Fruit fly (Drosophila melanogaster) whole organism: ENCODE results near the gene sll.

Experiments used
- CG8478 ChIP-seq: fragments of >200 bp; optimal IDR thresholded peaks from 2 replicates; lab custom pipeline; 2018; ENCODE audit warnings: inconsistent platforms
- EcR ChIP-seq, 2 experiments: fragments of >200 bp; optimal IDR thresholded peaks; 2 replicates each; lab custom pipeline; 2017; ENCODE audit warnings: missing biosample characterization in 2 of 2, missing genetic modification characterization in 2 of 2, missing genetic modification reagents in 2 of 2
- usp ChIP-seq: fragments of >200 bp; optimal IDR thresholded peaks from 2 replicates; lab custom pipeline; 2017; ENCODE audit warnings: missing biosample characterization, missing genetic modification characterization, mixed read lengths

dm6 chr3R:17602974-17603373 lies 2.9 kb upstream of the sll start:
- no peak for TF ChIP-seq usp
- no peak for TF ChIP-seq CG8478 (lab: Kevin White, UChicago)
- TF ChIP-seq EcR (GFP tag; optimal IDR thresholded peaks at IDR 0.05; lab: Kevin White, UChicago), result no peak
